Fruit fly (Drosophila melanogaster): Measurements from ENCODE around the gene Dfd.

Gene Dfd

dm6 chr3R:6791189-6791886 lies at the start of gene Dfd:
Gene Dfd (plus strand): TSS chr3R:6791836.
- TF ChIP-seq CG11617 (GFP tag; optimal IDR thresholded peaks at IDR 0.05) = no peak
- no peak for TF ChIP-seq CG12768 (GFP tag; optimal IDR thresholded peaks at IDR 0.05)
- TF ChIP-seq Mnt (GFP tag; optimal IDR thresholded peaks at IDR 0.05) = no peak
- no peak for TF ChIP-seq ovo (GFP tag; optimal IDR thresholded peaks at IDR 0.05)
- no peak for TF ChIP-seq CG5204 (GFP tag; optimal IDR thresholded peaks at IDR 0.05)
- TF ChIP-seq Clk (GFP tag; optimal IDR thresholded peaks at IDR 0.05) = no peak

- no peak for TF ChIP-seq CG12768 (GFP tag; optimal IDR thresholded peaks at IDR 0.05)
- TF ChIP-seq kay (GFP tag; ENCODE audit: borderline replicate concordance) = peak; percentile 20
Measured at dm6 chr3R:6741983-6742382, 49.7 kb upstream of the Dfd start, which contains the start of gene pb. Gene pb (minus strand): TSS chr3R:6742063.

dm6 chr3R:6744036-6744435 lies 47.6 kb upstream of the Dfd start, which contains the start of gene zen2:
Gene zen2 (minus strand): TSS chr3R:6744136.
- TF ChIP-seq ovo (GFP tag; optimal IDR thresholded peaks at IDR 0.05) = no peak
- no peak for TF ChIP-seq Crg-1 (GFP tag; optimal IDR thresholded peaks at IDR 0.05)
- TF ChIP-seq cic (GFP tag; optimal IDR thresholded peaks at IDR 0.05) = no peak
- TF ChIP-seq CG12768 (GFP tag; optimal IDR thresholded peaks at IDR 0.05) = no peak
- no peak for TF ChIP-seq pad (GFP tag; optimal IDR thresholded peaks at IDR 0.05)
- no peak for TF ChIP-seq CG7101 (tag; optimal IDR thresholded peaks at IDR 0.05)
- TF ChIP-seq Clk (GFP tag; optimal IDR thresholded peaks at IDR 0.05) = no peak
- no peak for TF ChIP-seq bab1 (GFP tag; optimal IDR thresholded peaks at IDR 0.05)
- no peak for TF ChIP-seq CG11617 (GFP tag; optimal IDR thresholded peaks at IDR 0.05)

dm6 chr3R:6746212-6746611 lies 45.4 kb upstream of the Dfd start:
- TF ChIP-seq cic (GFP tag; optimal IDR thresholded peaks at IDR 0.05) (no peak), bab1 (GFP tag; optimal IDR thresholded peaks at IDR 0.05) (no peak), toe (GFP tag; optimal IDR thresholded peaks at IDR 0.05) (no peak), Crg-1 (GFP tag; optimal IDR thresholded peaks at IDR 0.05) (no peak), Hr96 (GFP tag; optimal IDR thresholded peaks at IDR 0.05) (no peak), pad (GFP tag; optimal IDR thresholded peaks at IDR 0.05) (no peak), cnc (optimal IDR thresholded peaks at IDR 0.05) (no peak), CG5204 (GFP tag; optimal IDR thresholded peaks at IDR 0.05) (no peak)

- TF ChIP-seq kay (GFP tag; ENCODE audit: borderline replicate concordance) = no peak
- no peak for TF ChIP-seq CG12768 (GFP tag; optimal IDR thresholded peaks at IDR 0.05)
- no peak for TF ChIP-seq cic (GFP tag; optimal IDR thresholded peaks at IDR 0.05)
- TF ChIP-seq CG5204 (GFP tag; optimal IDR thresholded peaks at IDR 0.05) = no peak
- TF ChIP-seq Clk (GFP tag; optimal IDR thresholded peaks at IDR 0.05) = no peak
- TF ChIP-seq CG7101 (tag; optimal IDR thresholded peaks at IDR 0.05) = no peak
- no peak for TF ChIP-seq pad (GFP tag; optimal IDR thresholded peaks at IDR 0.05)
Measured at dm6 chr3R:6747907-6748306, 43.7 kb upstream of the Dfd start, which contains the start of gene CG34297. Gene CG34297 (minus strand): TSS chr3R:6748007.

- TF ChIP-seq CG5204 (GFP tag; optimal IDR thresholded peaks at IDR 0.05) (no peak), Crg-1 (GFP tag; optimal IDR thresholded peaks at IDR 0.05) (no peak), tj (GFP tag; optimal IDR thresholded peaks at IDR 0.05) (no peak), Clk (GFP tag; optimal IDR thresholded peaks at IDR 0.05) (no peak)
Measured at dm6 chr3R:6751467-6752155, 40.0 kb upstream of the Dfd start.

dm6 chr3R:6754104-6754951 lies 37.3 kb upstream of the Dfd start, which contains the start of gene zen:
Gene zen (minus strand): TSS chr3R:6754194.
- TF ChIP-seq kay (GFP tag; ENCODE audit: borderline replicate concordance) (no peak), toe (GFP tag; optimal IDR thresholded peaks at IDR 0.05) (no peak), Hr96 (GFP tag; optimal IDR thresholded peaks at IDR 0.05) (no peak), CG1620 (GFP tag; optimal IDR thresholded peaks at IDR 0.05) (no peak), cnc (optimal IDR thresholded peaks at IDR 0.05) (no peak), CG7101 (tag; optimal IDR thresholded peaks at IDR 0.05) (no peak), pad (GFP tag; optimal IDR thresholded peaks at IDR 0.05) (no peak), CG7045 (GFP tag; optimal IDR thresholded peaks at IDR 0.05) (no peak), Clk (GFP tag; optimal IDR thresholded peaks at IDR 0.05) (no peak), ovo (GFP tag; optimal IDR thresholded peaks at IDR 0.05) (no peak), tj (GFP tag; optimal IDR thresholded peaks at IDR 0.05) (no peak), CG33017 (tag; optimal IDR thresholded peaks at IDR 0.05) (no peak), Crg-1 (GFP tag; optimal IDR thresholded peaks at IDR 0.05) (no peak), Mnt (GFP tag; optimal IDR thresholded peaks at IDR 0.05) (no peak), CG12768 (GFP tag; optimal IDR thresholded peaks at IDR 0.05) (no peak)

All from whole organism, adult.